Fruit fly (Drosophila melanogaster): ENCODE results near the gene CG42788.
A peak's percentile ranks its signal among the peaks of the same experiment; 100 is the strongest.

Gene CG42788

DNA sequence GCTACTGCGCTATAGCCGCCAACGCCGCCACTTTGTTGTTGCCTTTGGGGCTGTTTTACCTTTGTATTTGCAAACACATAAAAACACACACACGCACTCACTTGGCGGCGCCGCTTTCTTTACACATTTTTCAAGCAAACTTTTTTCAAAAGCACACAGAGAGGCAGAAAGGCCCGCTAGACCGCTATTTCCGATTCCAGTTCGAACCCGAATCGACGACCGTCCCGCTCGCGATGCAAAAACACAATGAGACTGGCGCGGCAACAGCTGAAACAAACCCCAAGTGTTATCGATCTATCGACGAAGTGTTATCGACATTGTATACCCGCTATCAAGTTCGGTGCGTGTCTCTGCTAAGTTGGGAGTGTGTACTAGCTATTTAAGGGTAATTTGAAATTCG lies at the start of gene CG42788 (continued):
- TF ChIP-seq salr (GFP tag; optimal IDR thresholded peaks at IDR 0.05) (peak in 1 of 2 experiments; percentile 55), achi (GFP tag; optimal IDR thresholded peaks at IDR 0.05) (peak; percentile 62), CG6792 (GFP tag; optimal IDR thresholded peaks at IDR 0.05) (peak; percentile 24), CG6854 (GFP tag; optimal IDR thresholded peaks at IDR 0.05) (peak; percentile 36), spab (GFP tag; optimal IDR thresholded peaks at IDR 0.05) (no peak), topi (GFP tag; optimal IDR thresholded peaks at IDR 0.05) (peak; percentile 40), fd85E (GFP tag; optimal IDR thresholded peaks at IDR 0.05) (no peak)

DNA sequence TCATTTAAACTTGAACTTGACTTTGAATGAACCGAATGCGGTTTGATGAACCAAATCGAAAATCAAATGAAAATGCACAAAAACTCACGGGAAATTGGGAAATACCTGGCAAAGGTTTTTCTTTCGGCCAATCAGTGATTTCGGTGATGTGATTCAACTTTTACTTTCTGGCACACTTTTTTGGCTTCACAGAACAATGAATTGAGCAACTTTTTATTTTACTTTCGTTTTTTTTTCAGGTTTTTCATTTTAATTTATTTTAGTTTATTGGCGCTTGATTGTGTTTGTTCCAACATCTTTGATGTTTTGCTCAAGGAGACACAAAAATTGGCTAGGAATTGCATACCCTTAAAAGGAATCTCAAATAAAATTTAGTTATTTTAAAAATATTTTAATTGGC lies 49.7 kb upstream of the CG42788 start, which contains the start of gene Mf:
Gene Mf (minus strand): TSS at position 44 of the 400 bp plus-strand sequence.
- TF ChIP-seq achi (GFP tag; optimal IDR thresholded peaks at IDR 0.05) = no peak
- no peak for TF ChIP-seq ss (GFP tag; optimal IDR thresholded peaks at IDR 0.05)
- no peak for TF ChIP-seq CG6808 (GFP tag; optimal IDR thresholded peaks at IDR 0.05)
- no peak for TF ChIP-seq lz (GFP tag; optimal IDR thresholded peaks at IDR 0.05)
- no peak for TF ChIP-seq CG9139 (GFP tag; optimal IDR thresholded peaks at IDR 0.05)
- no peak for TF ChIP-seq Eip78C (GFP tag)
- no peak for TF ChIP-seq CG34406 (GFP tag; optimal IDR thresholded peaks at IDR 0.05)
- TF ChIP-seq Sox102F (GFP tag; optimal IDR thresholded peaks at IDR 0.05) = no peak
- TF ChIP-seq CG10669 (GFP tag; optimal IDR thresholded peaks at IDR 0.05) = no peak
- TF ChIP-seq CG8632 (GFP tag; optimal IDR thresholded peaks at IDR 0.05) = no peak
- TF ChIP-seq CG11902 (GFP tag; optimal IDR thresholded peaks at IDR 0.05) = no peak
- no peak for TF ChIP-seq Smox (GFP tag; optimal IDR thresholded peaks at IDR 0.05)
- no peak for TF ChIP-seq CG1621 (tag; optimal IDR thresholded peaks at IDR 0.05)
- TF ChIP-seq Hr38 (GFP tag; optimal IDR thresholded peaks at IDR 0.05) = no peak
- TF ChIP-seq Hr4 (GFP tag; optimal IDR thresholded peaks at IDR 0.05) = no peak
- TF ChIP-seq acj6 (GFP tag; optimal IDR thresholded peaks at IDR 0.05) = no peak
- no peak for TF ChIP-seq salr (GFP tag; optimal IDR thresholded peaks at IDR 0.05)
- no peak for TF ChIP-seq eg (GFP tag; IDR thresholded peaks at IDR 0.05)
- TF ChIP-seq CG3032 (tag; optimal IDR thresholded peaks at IDR 0.05) = no peak

DNA sequence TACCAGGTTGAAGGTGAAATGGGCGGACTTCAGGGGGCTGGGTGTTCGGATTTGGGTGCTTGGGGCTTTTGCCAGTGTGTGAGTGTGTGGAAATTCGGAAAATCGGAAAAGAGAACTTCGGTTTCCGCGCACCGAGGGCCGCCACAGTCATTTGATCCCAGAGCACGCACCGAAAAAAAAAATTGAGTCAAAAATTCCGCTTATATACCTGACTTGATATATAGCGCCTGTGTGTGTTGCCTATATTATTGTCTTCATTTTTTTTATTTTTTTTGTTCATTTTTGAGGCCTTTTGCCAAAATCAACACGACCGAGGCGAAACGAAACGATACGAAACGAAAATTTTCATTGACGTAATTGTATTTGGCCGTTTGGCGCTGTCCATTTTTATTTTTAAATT lies 45.5 kb upstream of the CG42788 start:
- no peak for TF ChIP-seq CG6808 (GFP tag; optimal IDR thresholded peaks at IDR 0.05)
- no peak for TF ChIP-seq CG6163 (GFP tag; IDR thresholded peaks at IDR 0.05)
- TF ChIP-seq spab (GFP tag; optimal IDR thresholded peaks at IDR 0.05) = no peak
- TF ChIP-seq Met (GFP tag; optimal IDR thresholded peaks at IDR 0.05) = no peak
- TF ChIP-seq CG3919 (GFP tag; optimal IDR thresholded peaks at IDR 0.05) = no peak
- TF ChIP-seq CG11902 (GFP tag; optimal IDR thresholded peaks at IDR 0.05) = no peak
- no peak for TF ChIP-seq CG10669 (GFP tag; optimal IDR thresholded peaks at IDR 0.05)
- no peak for TF ChIP-seq eg (GFP tag; IDR thresholded peaks at IDR 0.05)
- TF ChIP-seq CG4318 (GFP tag; optimal IDR thresholded peaks at IDR 0.05) = no peak
- no peak for TF ChIP-seq acj6 (GFP tag; optimal IDR thresholded peaks at IDR 0.05)
- TF ChIP-seq Gug (GFP tag; IDR thresholded peaks at IDR 0.05) = no peak
- TF ChIP-seq vri (GFP tag; optimal IDR thresholded peaks at IDR 0.05) = no peak
- TF ChIP-seq CG10631 (GFP tag; optimal IDR thresholded peaks at IDR 0.05) = no peak

DNA sequence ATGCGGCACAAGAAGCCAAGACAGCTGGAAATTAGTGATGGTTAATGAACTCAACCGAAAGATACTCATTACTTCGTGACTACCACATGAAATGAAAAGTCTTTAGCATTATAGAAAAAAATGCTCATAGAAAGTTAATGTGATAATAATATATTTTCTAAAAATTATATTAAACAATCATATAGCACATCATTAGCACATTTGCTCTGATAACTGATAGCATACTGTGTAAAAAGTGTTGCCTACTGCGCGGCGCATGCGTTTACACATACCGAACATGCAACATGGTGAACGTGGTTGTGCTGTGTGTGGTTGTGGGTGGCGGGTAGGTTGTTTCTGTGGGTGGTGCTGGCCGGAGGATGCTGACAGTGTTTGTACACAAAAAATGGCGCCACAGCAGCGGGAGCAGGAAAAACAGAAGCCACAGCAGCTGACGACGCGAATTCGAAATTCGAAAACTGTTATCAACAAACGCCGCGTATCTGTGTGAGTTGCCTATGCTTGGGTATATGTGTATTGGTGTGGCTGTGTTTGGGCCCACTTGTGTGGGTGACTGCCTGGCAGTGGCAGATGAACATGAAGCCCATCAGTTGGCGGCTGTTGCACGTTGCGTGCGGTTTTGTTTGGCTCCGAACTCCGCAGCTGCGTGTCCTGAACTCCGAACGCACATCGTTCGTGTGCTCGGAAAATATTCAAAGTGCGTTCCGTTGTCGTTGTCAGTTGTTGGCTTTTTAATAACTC lies 18.2 kb upstream of the CG42788 start, which contains the start of gene Gyc88E:
Gene Gyc88E (plus strand): TSS at position 604 of the 741 bp plus-strand sequence.
- TF ChIP-seq CG11294 (GFP tag; IDR thresholded peaks at IDR 0.05) (peak; percentile 32; the same call in 1 of the 2 replicates), CG7368 (GFP tag; optimal IDR thresholded peaks at IDR 0.05) (peak; percentile 37), Eip78C (GFP tag) (peak; percentile 56), CG8632 (GFP tag; optimal IDR thresholded peaks at IDR 0.05) (no peak), Ets21C (GFP tag; optimal IDR thresholded peaks at IDR 0.05) (no peak), eg (GFP tag; IDR thresholded peaks at IDR 0.05) (peak; percentile 58; the same call in 1 of the 3 replicates), lz (GFP tag; optimal IDR thresholded peaks at IDR 0.05) (no peak)
